Worm (Caenorhabditis elegans): ENCODE results near the gene cyn-17.

cyn-17 gene

ce11 chrV:5848015-5848609 is 48.6 kb downstream of the cyn-17 start:
- TF ChIP-seq snpc-4 (tag; optimal IDR thresholded peaks at IDR 0.05) (no peak), fkh-2 (tag; optimal IDR thresholded peaks at IDR 0.05) (no peak), lsy-12 (tag; optimal IDR thresholded peaks at IDR 0.05) (no peak), daf-12 (tag; optimal IDR thresholded peaks at IDR 0.05) (no peak), ceh-9 (tag; optimal IDR thresholded peaks at IDR 0.05) (no peak), nhr-77 (tag; optimal IDR thresholded peaks at IDR 0.05) (no peak), pqm-1 (tag; optimal IDR thresholded peaks at IDR 0.05) (no peak), nhr-67 (tag; optimal IDR thresholded peaks at IDR 0.05) (no peak), ceh-28 (tag; optimal IDR thresholded peaks at IDR 0.05) (no peak), mdl-1 (tag; optimal IDR thresholded peaks at IDR 0.05) (no peak), unc-62 (GFP tag; optimal IDR thresholded peaks at IDR 0.05) (no peak), lin-15B (tag; optimal IDR thresholded peaks at IDR 0.05) (no peak), tbx-2 (tag; optimal IDR thresholded peaks at IDR 0.05) (no peak), elt-3 (tag; optimal IDR thresholded peaks at IDR 0.05) (no peak), nhr-43 (tag; optimal IDR thresholded peaks at IDR 0.05; ENCODE audit: poor library complexity, severe bottlenecking) (no peak), nhr-11 (tag; optimal IDR thresholded peaks at IDR 0.05) (no peak), pha-4 (tag; optimal IDR thresholded peaks at IDR 0.05) (peak; percentile 7), eor-1 (tag; optimal IDR thresholded peaks at IDR 0.05) (no peak), fkh-10 (GFP tag; optimal IDR thresholded peaks at IDR 0.05) (peak; percentile 44), aly-2 (tag; optimal IDR thresholded peaks at IDR 0.05) (no peak), nhr-23 (tag; optimal IDR thresholded peaks at IDR 0.05) (no peak), nhr-12 (tag; optimal IDR thresholded peaks at IDR 0.05) (no peak), ZK546.5 (tag; optimal IDR thresholded peaks at IDR 0.05) (no peak), nfya-1 (tag; optimal IDR thresholded peaks at IDR 0.05; ENCODE audit: insufficient read depth) (peak; percentile 4)

- TF ChIP-seq hmg-11 (tag; optimal IDR thresholded peaks at IDR 0.05) (no peak), fkh-10 (GFP tag; optimal IDR thresholded peaks at IDR 0.05) (no peak), tbx-2 (tag; optimal IDR thresholded peaks at IDR 0.05) (no peak)
Observed at ce11 chrV:5850671-5851070, 51.2 kb downstream of the cyn-17 start.

- TF ChIP-seq zag-1 (tag; optimal IDR thresholded peaks at IDR 0.05) = no peak
- TF ChIP-seq elt-2 (tag; optimal IDR thresholded peaks at IDR 0.05) = no peak
- TF ChIP-seq pha-4 (tag; optimal IDR thresholded peaks at IDR 0.05) = peak; percentile 60
- TF ChIP-seq lin-39 (tag; optimal IDR thresholded peaks at IDR 0.05) = peak; percentile 32
- TF ChIP-seq nhr-67 (tag; optimal IDR thresholded peaks at IDR 0.05) = no peak
- no peak for TF ChIP-seq nfya-1 (tag; optimal IDR thresholded peaks at IDR 0.05; ENCODE audit: insufficient read depth)
- TF ChIP-seq ceh-9 (tag; optimal IDR thresholded peaks at IDR 0.05) = no peak
- TF ChIP-seq R02D3.7 (tag; optimal IDR thresholded peaks at IDR 0.05) = no peak
- TF ChIP-seq tbx-2 (tag; optimal IDR thresholded peaks at IDR 0.05) = no peak
- TF ChIP-seq ama-1 (optimal IDR thresholded peaks at IDR 0.05) = no peak
Observed at ce11 chrV:5851631-5852030, 52.2 kb downstream of the cyn-17 start.

ce11 chrV:5852084-5852483 is 52.6 kb downstream of the cyn-17 start:
- TF ChIP-seq elt-1 (tag; optimal IDR thresholded peaks at IDR 0.05) (no peak), nhr-67 (tag; optimal IDR thresholded peaks at IDR 0.05) (no peak), ztf-11 (tag; optimal IDR thresholded peaks at IDR 0.05) (no peak), nhr-12 (tag; optimal IDR thresholded peaks at IDR 0.05) (no peak), elt-3 (tag; optimal IDR thresholded peaks at IDR 0.05) (no peak), ZK546.5 (tag; optimal IDR thresholded peaks at IDR 0.05) (no peak), egl-27 (tag; optimal IDR thresholded peaks at IDR 0.05) (no peak), mdl-1 (tag; optimal IDR thresholded peaks at IDR 0.05) (no peak), snpc-4 (tag; optimal IDR thresholded peaks at IDR 0.05) (no peak), pha-4 (tag; optimal IDR thresholded peaks at IDR 0.05) (no peak), ceh-28 (tag; optimal IDR thresholded peaks at IDR 0.05) (no peak), nfya-1 (tag; optimal IDR thresholded peaks at IDR 0.05; ENCODE audit: insufficient read depth) (no peak)
